Worm (Caenorhabditis elegans) whole organism, L3 larva: ENCODE measurements around the gene srsx-40.
A peak's percentile ranks its signal among the peaks of the same experiment; 100 is the strongest.

Source experiments
- R02D3.7 ChIP-seq: fragments of 150-350 bp; optimal IDR thresholded peaks from 2 replicates; lab custom pipeline; 2014; ENCODE audit warnings: missing biosample characterization, missing genetic modification characterization
- ZK546.5 ChIP-seq: sonication (generic microtip); optimal IDR thresholded peaks from 2 replicates; lab custom pipeline; 2017; ENCODE audit warnings: missing biosample characterization, missing genetic modification characterization
- ama-1 ChIP-seq: fragments of 150-350 bp; optimal IDR thresholded peaks from 2 replicates; lab custom pipeline; 2018
- ceh-28 ChIP-seq: fragments of 150-350 bp; optimal IDR thresholded peaks from 2 replicates; lab custom pipeline; 2014; ENCODE audit warnings: missing biosample characterization, missing genetic modification reagents, missing genetic modification characterization
- ceh-9 ChIP-seq: sonication (generic microtip); optimal IDR thresholded peaks from 2 replicates; lab custom pipeline; 2018; ENCODE audit warnings: missing biosample characterization, missing genetic modification characterization
- daf-12 ChIP-seq: fragments of 150-350 bp; optimal IDR thresholded peaks from 2 replicates; lab custom pipeline; 2014; ENCODE audit warnings: missing biosample characterization, missing genetic modification reagents, missing genetic modification characterization
- egl-27 ChIP-seq: sonication (generic microtip); optimal IDR thresholded peaks from 4 replicates; lab custom pipeline; 2017; ENCODE audit warnings: missing biosample characterization, missing genetic modification reagents, missing genetic modification characterization
- egl-5 ChIP-seq: fragments of 150-350 bp; optimal IDR thresholded peaks from 2 replicates; lab custom pipeline; 2017; ENCODE audit warnings: missing biosample characterization, missing genetic modification reagents, missing genetic modification characterization, inconsistent platforms
- elt-1 ChIP-seq: fragments of 150-350 bp; optimal IDR thresholded peaks from 2 replicates; lab custom pipeline; 2014; ENCODE audit warnings: missing biosample characterization, missing genetic modification characterization
- elt-2 ChIP-seq: sonication (generic microtip); optimal IDR thresholded peaks from 2 replicates; lab custom pipeline; 2016; ENCODE audit warnings: missing genetic modification reagents, mild to moderate bottlenecking, missing genetic modification characterization, missing compliant biosample characterization
- eor-1 ChIP-seq, 2 experiments: fragments of 150-350 bp; optimal IDR thresholded peaks; 2 replicates each; lab custom pipeline; 2014 to 2018; ENCODE audit warnings: missing biosample characterization in 2 of 2, missing genetic modification characterization in 2 of 2
- fkh-10 ChIP-seq: sonication (generic microtip); optimal IDR thresholded peaks from 2 replicates; lab custom pipeline; 2017; ENCODE audit warnings: missing biosample characterization, missing genetic modification reagents, missing genetic modification characterization
- hmg-11 ChIP-seq: sonication (generic microtip); optimal IDR thresholded peaks from 2 replicates; lab custom pipeline; 2016; ENCODE audit warnings: missing genetic modification characterization, missing compliant biosample characterization
- jun-1 ChIP-seq: fragments of 150-350 bp; optimal IDR thresholded peaks from 2 replicates; lab custom pipeline; 2014; ENCODE audit warnings: missing biosample characterization, missing genetic modification reagents, missing genetic modification characterization
- lin-15B ChIP-seq: fragments of 150-350 bp; optimal IDR thresholded peaks from 2 replicates; lab custom pipeline; 2014; ENCODE audit warnings: missing biosample characterization, missing genetic modification characterization
- lin-39 ChIP-seq: fragments of 150-350 bp; optimal IDR thresholded peaks from 2 replicates; lab custom pipeline; 2018; ENCODE audit warnings: missing biosample characterization, missing genetic modification reagents, missing genetic modification characterization
- lsy-12 ChIP-seq: sonication (generic microtip); optimal IDR thresholded peaks from 2 replicates; lab custom pipeline; 2016; ENCODE audit warnings: mild to moderate bottlenecking, missing genetic modification characterization, missing compliant biosample characterization
- mdl-1 ChIP-seq: fragments of 150-350 bp; optimal IDR thresholded peaks from 2 replicates; lab custom pipeline; 2014; ENCODE audit warnings: missing biosample characterization, missing genetic modification characterization
- mml-1 ChIP-seq: fragments of 150-350 bp; sonication (generic microtip); optimal IDR thresholded peaks from 3 replicates; lab custom pipeline; 2014; ENCODE audit warnings: missing biosample characterization, missing genetic modification characterization
- nfya-1 ChIP-seq: sonication (generic microtip); optimal IDR thresholded peaks from 2 replicates; lab custom pipeline; 2017; ENCODE audit warnings: missing genetic modification characterization, mild to moderate bottlenecking, missing compliant biosample characterization, antibody characterized with exemption, moderate library complexity; ENCODE audit not compliant: insufficient read depth
- nhr-12 ChIP-seq: fragments of 150-350 bp; optimal IDR thresholded peaks from 2 replicates; lab custom pipeline; 2014; ENCODE audit warnings: missing biosample characterization, missing genetic modification characterization
- nhr-23 ChIP-seq: fragments of 150-350 bp; optimal IDR thresholded peaks from 2 replicates; lab custom pipeline; 2014; ENCODE audit warnings: missing biosample characterization, missing genetic modification reagents, missing genetic modification characterization
- nhr-25 ChIP-seq: sonication (generic microtip); optimal IDR thresholded peaks from 2 replicates; lab custom pipeline; 2017; ENCODE audit warnings: missing biosample characterization, missing genetic modification characterization
- nhr-28 ChIP-seq: fragments of 150-350 bp; optimal IDR thresholded peaks from 2 replicates; lab custom pipeline; 2014; ENCODE audit warnings: missing biosample characterization, missing genetic modification characterization
- nhr-43 ChIP-seq: sonication (generic microtip); optimal IDR thresholded peaks from 2 replicates; lab custom pipeline; 2016; ENCODE audit warnings: mild to moderate bottlenecking, missing genetic modification characterization, missing compliant biosample characterization; ENCODE audit not compliant: poor library complexity, severe bottlenecking
- nhr-67 ChIP-seq: fragments of 150-350 bp; optimal IDR thresholded peaks from 2 replicates; lab custom pipeline; 2014; ENCODE audit warnings: missing biosample characterization, missing genetic modification characterization
- nhr-77 ChIP-seq: fragments of 150-350 bp; optimal IDR thresholded peaks from 2 replicates; lab custom pipeline; 2014; ENCODE audit warnings: missing biosample characterization, missing genetic modification characterization
- pha-4 ChIP-seq: fragments of 150-350 bp; optimal IDR thresholded peaks from 2 replicates; lab custom pipeline; 2014; ENCODE audit warnings: missing biosample characterization, missing genetic modification reagents, missing genetic modification characterization
- skn-1 ChIP-seq: fragments of 150-350 bp; optimal IDR thresholded peaks from 2 replicates; lab custom pipeline; 2014; ENCODE audit warnings: missing biosample characterization, missing genetic modification characterization
- snpc-4 ChIP-seq: fragments of 150-350 bp; optimal IDR thresholded peaks from 2 replicates; lab custom pipeline; 2014; ENCODE audit warnings: missing biosample characterization, missing genetic modification characterization
- tbx-2 ChIP-seq: sonication (generic microtip); optimal IDR thresholded peaks from 2 replicates; lab custom pipeline; 2016; ENCODE audit warnings: mild to moderate bottlenecking, missing genetic modification characterization, missing compliant biosample characterization
- unc-39 ChIP-seq: sonication (generic microtip); optimal IDR thresholded peaks from 4 replicates; lab custom pipeline; 2017; ENCODE audit warnings: missing biosample characterization, missing genetic modification characterization

srsx-40 gene

DNA sequence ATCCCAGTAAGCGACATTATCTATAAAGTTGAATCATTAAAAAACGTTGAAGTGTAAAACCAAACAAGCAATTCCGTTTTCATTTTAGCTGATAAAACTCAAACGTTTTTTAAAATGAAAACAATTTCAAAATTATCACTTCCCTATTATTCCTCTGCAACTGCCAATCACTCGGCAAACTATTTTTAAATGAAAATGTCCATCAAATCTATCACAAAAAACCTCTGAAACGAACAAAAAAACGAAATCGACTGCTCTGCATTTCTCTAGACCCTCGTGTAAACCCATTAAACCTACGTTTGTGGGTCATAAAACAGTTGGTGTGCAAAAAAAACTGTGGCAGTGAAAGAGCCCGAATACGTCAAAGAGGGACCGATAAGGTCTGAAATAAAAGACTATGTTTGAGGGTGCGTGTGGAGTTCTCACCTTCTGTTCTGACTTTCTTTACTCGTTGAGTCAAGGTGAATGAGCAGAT lies 39.1 kb upstream of the srsx-40 start, which contains the start of gene fbxl-5:
Gene fbxl-5 (plus strand): TSS at position 425 of the 475 bp plus-strand sequence.
- TF ChIP-seq lin-39 (tag; lab: Kevin White, UChicago) (no peak), mml-1 (tag; lab: Kevin White, UChicago) (no peak)

DNA sequence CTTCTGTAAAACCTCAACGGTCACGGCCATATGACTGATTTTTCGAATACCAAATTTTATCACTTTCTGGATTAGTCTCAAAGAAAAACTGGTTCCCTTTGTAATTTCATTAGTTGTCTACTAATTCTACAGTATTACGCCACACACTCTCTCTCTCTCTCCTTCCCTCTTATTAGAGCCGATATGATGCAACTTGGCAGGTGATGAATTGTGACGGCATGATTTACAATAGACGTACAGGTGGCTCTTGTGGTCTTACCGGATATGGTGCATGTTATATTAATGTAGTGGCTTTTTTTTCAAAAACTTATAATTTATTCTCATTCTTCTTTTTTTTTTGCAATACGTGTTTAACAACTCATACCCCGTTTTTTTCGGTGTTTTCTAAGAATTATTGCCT lies 38.5 kb upstream of the srsx-40 start:
- TF ChIP-seq snpc-4 (no peak), ZK546.5 (tag; lab: Kevin White, UChicago) (no peak), eor-1 (tag; optimal IDR thresholded peaks at IDR 0.05; lab: Kevin White, UChicago) (no peak), unc-39 (tag; lab: Kevin White, UChicago) (no peak), elt-1 (tag; lab: Kevin White, UChicago) (no peak), daf-12 (tag; lab: Kevin White, UChicago) (no peak), tbx-2 (no peak), mdl-1 (tag; lab: Kevin White, UChicago) (no peak), nhr-25 (no peak), lin-15B (no peak), jun-1 (tag; lab: Kevin White, UChicago) (no peak), ceh-28 (tag; lab: Kevin White, UChicago) (no peak), lsy-12 (tag; lab: Kevin White, UChicago) (no peak)

DNA sequence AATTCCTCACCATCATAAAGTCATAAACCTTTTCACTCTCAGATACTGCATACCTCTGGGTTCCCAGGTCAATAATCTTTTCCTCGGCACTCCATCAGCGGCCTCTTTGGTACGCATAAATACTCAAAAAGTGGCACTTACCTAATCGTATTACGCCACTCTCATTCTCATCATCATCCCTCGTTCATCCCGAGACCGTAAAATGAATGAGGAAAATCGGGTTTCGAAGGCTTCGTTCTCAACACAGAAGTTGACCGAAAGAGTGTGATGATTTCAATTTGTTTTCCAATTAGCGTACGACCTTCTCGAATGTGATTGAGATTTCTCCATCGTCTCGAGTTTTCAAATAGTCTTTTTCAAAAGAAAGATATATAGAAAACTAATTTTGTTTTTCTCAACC lies 36.5 kb upstream of the srsx-40 start:
- TF ChIP-seq jun-1 (tag; lab: Kevin White, UChicago) (no peak), nhr-43 (tag; lab: Kevin White, UChicago) (no peak), nhr-12 (tag; lab: Kevin White, UChicago) (no peak)

DNA sequence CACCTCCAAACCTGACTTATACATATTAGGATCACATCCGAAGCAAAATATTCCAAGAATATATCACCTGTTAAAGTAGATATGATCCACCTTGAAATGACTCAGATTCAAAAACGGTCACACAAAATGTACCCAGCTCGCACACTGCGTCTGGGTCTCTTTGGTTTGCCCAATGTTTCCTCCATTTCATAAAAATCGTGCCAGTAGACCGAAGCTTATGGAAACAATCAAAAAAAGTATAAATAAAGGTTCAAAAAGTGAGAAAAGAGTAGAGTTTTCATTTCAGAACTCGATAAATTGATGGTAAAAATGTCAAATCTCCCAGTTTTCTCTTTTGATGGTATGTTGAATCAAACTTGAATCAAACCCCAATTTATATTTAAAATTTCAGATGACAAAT lies 34.3 kb upstream of the srsx-40 start, which contains the start of gene srr-9:
Gene srr-9 (plus strand): TSS at position 301 of the 400 bp plus-strand sequence.
- TF ChIP-seq R02D3.7 (tag; lab: Kevin White, UChicago) (no peak), hmg-11 (no peak), nfya-1 (tag; lab: Kevin White, UChicago) (no peak), nhr-25 (no peak), fkh-10 (no peak), daf-12 (tag; lab: Kevin White, UChicago) (no peak), skn-1 (tag; lab: Kevin White, UChicago) (no peak), lsy-12 (tag; lab: Kevin White, UChicago) (no peak), eor-1 (tag; optimal IDR thresholded peaks at IDR 0.05; lab: Kevin White, UChicago) (no peak), snpc-4 (no peak), nhr-28 (tag; lab: Kevin White, UChicago) (no peak), elt-1 (tag; lab: Kevin White, UChicago) (no peak), ceh-9 (tag; lab: Kevin White, UChicago) (no peak), tbx-2 (no peak)
- TF ChIP-seq, all 47 proteins: peak for 0

DNA sequence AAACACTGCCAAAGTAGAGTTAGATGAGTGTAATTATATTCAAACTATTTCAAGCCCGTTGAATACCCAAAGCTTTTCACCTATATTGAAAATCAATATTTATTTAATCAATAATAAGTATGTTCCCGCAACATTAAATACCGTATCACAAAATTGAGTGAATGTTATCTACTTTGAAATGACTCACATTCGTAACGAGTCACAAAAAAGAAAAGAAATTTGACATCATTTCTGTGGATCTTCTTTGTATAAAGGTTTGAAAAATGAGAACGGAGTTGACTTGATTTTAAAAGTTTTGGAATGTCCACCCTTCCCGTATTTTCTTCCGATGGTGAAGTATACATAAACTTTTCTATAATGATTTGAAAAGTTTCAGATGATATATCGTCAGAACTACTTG lies 31.9 kb upstream of the srsx-40 start, which contains the start of gene srr-10:
Gene srr-10 (plus strand): TSS at position 301 of the 400 bp plus-strand sequence.
- TF ChIP-seq egl-27 (tag; lab: Kevin White, UChicago): no peak
- no peak for TF ChIP-seq nhr-77 (tag; lab: Kevin White, UChicago)
- no peak for TF ChIP-seq lin-39 (tag; lab: Kevin White, UChicago)
- no peak for TF ChIP-seq ceh-9 (tag; lab: Kevin White, UChicago)
- TF ChIP-seq nhr-43 (tag; lab: Kevin White, UChicago): no peak
- no peak for TF ChIP-seq lsy-12 (tag; lab: Kevin White, UChicago)
- TF ChIP-seq ama-1 (lab: Kevin White, UChicago): no peak
- no peak for TF ChIP-seq R02D3.7 (tag; lab: Kevin White, UChicago)
- TF ChIP-seq, all 47 proteins: peak for 0

DNA sequence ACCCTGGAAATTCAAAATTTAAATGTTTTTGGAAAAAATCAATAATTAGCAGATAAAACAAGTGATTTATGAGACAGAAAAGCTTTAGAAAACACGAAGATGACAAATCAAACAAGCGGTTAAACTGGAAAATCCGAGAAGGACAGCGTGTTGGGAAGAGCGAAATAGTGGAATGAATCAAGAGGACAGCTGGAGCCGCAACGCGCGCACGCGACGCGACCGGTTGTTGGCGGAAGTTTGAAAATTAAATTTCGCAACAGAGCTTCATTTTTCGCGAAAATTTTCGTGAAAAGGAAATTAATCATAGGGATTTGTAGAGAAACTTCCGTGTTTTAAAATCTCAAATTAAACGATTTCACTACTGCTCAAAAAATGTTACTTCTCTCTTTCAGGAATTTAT lies 31.5 kb upstream of the srsx-40 start, which contains the start of gene clic-1:
Gene clic-1 (minus strand): TSS at position 3 of the 400 bp plus-strand sequence.
- TF ChIP-seq pha-4 (tag; lab: Kevin White, UChicago) (peak; percentile 77), nhr-23 (tag; lab: Kevin White, UChicago) (peak; percentile 66), elt-2 (tag; lab: Kevin White, UChicago) (peak; percentile 4), nhr-77 (tag; lab: Kevin White, UChicago) (no peak), nfya-1 (tag; lab: Kevin White, UChicago) (peak; percentile 76), snpc-4 (peak; percentile 7), tbx-2 (no peak), skn-1 (tag; lab: Kevin White, UChicago) (peak; percentile 83), lin-15B (peak; percentile 64), jun-1 (tag; lab: Kevin White, UChicago) (no peak), hmg-11 (peak; percentile 57), lin-39 (tag; lab: Kevin White, UChicago) (peak; percentile 82), fkh-10 (peak; percentile 31), nhr-67 (no peak), nhr-25 (peak; percentile 65), ceh-28 (tag; lab: Kevin White, UChicago) (peak; percentile 5), egl-5 (tag; lab: Kevin White, UChicago) (peak; percentile 23), ama-1 (lab: Kevin White, UChicago) (peak; percentile 28)
